Worm (Caenorhabditis elegans) whole organism, early embryonic: ENCODE measurements around the gene ZC196.2.

Experiments used
- flt-1 ChIP-seq: fragments of 200-800 bp; sonication (Bioruptor generic); IDR thresholded peaks from 2 replicates; pipeline ENCODE4 v1.3.6; 2022; ENCODE audit warnings: missing genetic modification characterization, missing compliant biosample characterization
- tra-4 ChIP-seq: sonication (generic microtip); optimal IDR thresholded peaks from 2 replicates; lab custom pipeline; 2017; ENCODE audit warnings: missing genetic modification characterization, missing compliant biosample characterization

DNA sequence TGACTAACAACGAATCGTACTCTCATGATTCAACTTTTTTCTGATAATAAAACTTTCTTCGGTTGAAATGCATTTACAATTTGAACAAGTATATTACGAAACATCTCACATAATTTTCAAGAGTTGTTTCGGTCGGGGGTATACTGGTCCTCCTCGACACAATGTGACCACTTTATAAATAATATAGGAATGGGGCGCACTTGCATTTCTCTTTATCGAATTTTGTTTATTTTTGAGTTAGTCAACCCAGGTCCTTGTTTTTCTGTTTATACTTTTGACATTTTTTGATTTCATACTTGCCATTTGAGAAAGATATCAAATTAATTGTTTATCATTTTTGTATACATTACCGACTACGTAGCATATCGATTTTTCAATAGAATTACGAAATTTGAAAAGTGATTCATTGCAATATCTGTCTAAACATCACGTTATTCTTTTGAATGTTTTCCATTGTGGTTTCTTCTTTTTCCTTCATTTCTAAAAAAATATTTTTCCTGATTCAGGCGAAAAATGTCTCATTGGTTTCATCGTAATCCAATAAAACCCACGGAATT is 34.7 kb downstream of the ZC196.2 start, which contains the start of gene B0507.2:
- TF ChIP-seq flt-1 (GFP tag; lab: Robert Waterston, UW), result no peak
- TF ChIP-seq tra-4 (tag; lab: Kevin White, UChicago), result no peak
